Fruit fly (Drosophila melanogaster) whole organism, pupa: ENCODE data around the gene Gr61a.

Experiments used
- CG10348 ChIP-seq: fragments of 200-800 bp; sonication (Bioruptor generic); IDR thresholded peaks from 2 replicates; pipeline ENCODE4 v1.3.6; 2022; ENCODE audit warnings: missing biosample characterization, missing genetic modification characterization
- CG12605 ChIP-seq: fragments of 200-800 bp; sonication (Bioruptor generic); IDR thresholded peaks from 2 replicates; pipeline ENCODE4 v1.3.6; 2022; ENCODE audit warnings: missing biosample characterization, missing genetic modification characterization
- CG13204 ChIP-seq: fragments of 200-800 bp; sonication (Bioruptor generic); optimal IDR thresholded peaks from 2 replicates; lab custom pipeline; 2018; ENCODE audit warnings: missing biosample characterization, mild to moderate bottlenecking, missing genetic modification characterization, moderate library complexity
- CG14655 ChIP-seq: fragments of 200-800 bp; sonication (Bioruptor generic); optimal IDR thresholded peaks from 3 replicates; lab custom pipeline; 2017; ENCODE audit warnings: mild to moderate bottlenecking, missing biosample characterization, missing genetic modification reagents, missing genetic modification characterization
- CG15710 ChIP-seq: fragments of 200-800 bp; sonication (Bioruptor generic); optimal IDR thresholded peaks from 2 replicates; lab custom pipeline; 2018; ENCODE audit warnings: missing biosample characterization, mild to moderate bottlenecking, missing genetic modification characterization, moderate library complexity
- CG17806 ChIP-seq: fragments of 200-800 bp; sonication (Bioruptor generic); optimal IDR thresholded peaks from 2 replicates; lab custom pipeline; 2018; ENCODE audit warnings: missing biosample characterization, mild to moderate bottlenecking, missing genetic modification characterization, moderate library complexity
- CG32121 ChIP-seq: fragments of 200-800 bp; sonication (Bioruptor generic); IDR thresholded peaks from 2 replicates; pipeline ENCODE4 v1.3.6; 2022; ENCODE audit warnings: missing biosample characterization, missing genetic modification characterization
- CG34367 ChIP-seq: fragments of 200-800 bp; sonication (Bioruptor generic); optimal IDR thresholded peaks from 2 replicates; lab custom pipeline; 2018; ENCODE audit warnings: missing biosample characterization, mild to moderate bottlenecking, missing genetic modification characterization
- CG4496 ChIP-seq: fragments of 200-800 bp; sonication (Bioruptor generic); IDR thresholded peaks from 3 replicates; pipeline ENCODE4 v1.3.6; 2022; ENCODE audit warnings: missing biosample characterization, missing genetic modification characterization
- CG8159 ChIP-seq: fragments of 200-800 bp; sonication (Bioruptor generic); optimal IDR thresholded peaks from 3 replicates; lab custom pipeline; 2018; ENCODE audit warnings: missing biosample characterization, mild to moderate bottlenecking, missing genetic modification characterization, moderate library complexity
- CG8301 ChIP-seq: fragments of 200-800 bp; sonication (Bioruptor generic); optimal IDR thresholded peaks from 2 replicates; lab custom pipeline; 2018; ENCODE audit warnings: missing biosample characterization, mild to moderate bottlenecking, missing genetic modification characterization
- CG9948 ChIP-seq: fragments of 200-800 bp; sonication (Bioruptor generic); optimal IDR thresholded peaks from 2 replicates; lab custom pipeline; 2018; ENCODE audit warnings: missing biosample characterization, mild to moderate bottlenecking, missing genetic modification characterization, moderate library complexity
- D1 ChIP-seq: fragments of 200-800 bp; sonication (Bioruptor generic); optimal IDR thresholded peaks from 2 replicates; lab custom pipeline; 2018; ENCODE audit warnings: missing biosample characterization, mild to moderate bottlenecking, missing genetic modification characterization, moderate library complexity
- EcR ChIP-seq: fragments of 200-800 bp; sonication (Bioruptor generic); optimal IDR thresholded peaks from 3 replicates; lab custom pipeline; 2019; ENCODE audit warnings: missing biosample characterization, missing genetic modification characterization, mild to moderate bottlenecking, moderate library complexity, missing genetic modification reagents
- Ets98B ChIP-seq: fragments of 200-800 bp; sonication (Bioruptor generic); IDR thresholded peaks from 2 replicates; pipeline ENCODE4 v1.3.6; 2022; ENCODE audit warnings: missing biosample characterization, missing genetic modification characterization
- Pif1A ChIP-seq: fragments of 200-800 bp; sonication (Bioruptor generic); optimal IDR thresholded peaks from 3 replicates; lab custom pipeline; 2016; ENCODE audit warnings: missing biosample characterization, missing genetic modification characterization
- Pif1B ChIP-seq: fragments of 200-800 bp; sonication (Bioruptor generic); optimal IDR thresholded peaks from 3 replicates; lab custom pipeline; 2016; ENCODE audit warnings: missing biosample characterization, missing genetic modification characterization
- Snoo ChIP-seq: fragments of 200-800 bp; sonication (Bioruptor generic); optimal IDR thresholded peaks from 3 replicates; lab custom pipeline; 2017; ENCODE audit warnings: missing biosample characterization, mild to moderate bottlenecking, missing genetic modification characterization, inconsistent platforms
- fd96Ca ChIP-seq: fragments of 200-800 bp; sonication (Bioruptor generic); IDR thresholded peaks from 3 replicates; pipeline ENCODE4 v1.3.6; 2022; ENCODE audit warnings: missing biosample characterization, missing genetic modification characterization
- gl ChIP-seq: fragments of 200-800 bp; sonication (Bioruptor generic); optimal IDR thresholded peaks from 2 replicates; lab custom pipeline; 2018; ENCODE audit warnings: missing biosample characterization, mild to moderate bottlenecking, missing genetic modification characterization
- rn ChIP-seq: fragments of 200-800 bp; sonication (Bioruptor generic); IDR thresholded peaks from 2 replicates; pipeline ENCODE4 v1.3.6; 2022; ENCODE audit warnings: missing biosample characterization, missing genetic modification characterization

Gene Gr61a

DNA sequence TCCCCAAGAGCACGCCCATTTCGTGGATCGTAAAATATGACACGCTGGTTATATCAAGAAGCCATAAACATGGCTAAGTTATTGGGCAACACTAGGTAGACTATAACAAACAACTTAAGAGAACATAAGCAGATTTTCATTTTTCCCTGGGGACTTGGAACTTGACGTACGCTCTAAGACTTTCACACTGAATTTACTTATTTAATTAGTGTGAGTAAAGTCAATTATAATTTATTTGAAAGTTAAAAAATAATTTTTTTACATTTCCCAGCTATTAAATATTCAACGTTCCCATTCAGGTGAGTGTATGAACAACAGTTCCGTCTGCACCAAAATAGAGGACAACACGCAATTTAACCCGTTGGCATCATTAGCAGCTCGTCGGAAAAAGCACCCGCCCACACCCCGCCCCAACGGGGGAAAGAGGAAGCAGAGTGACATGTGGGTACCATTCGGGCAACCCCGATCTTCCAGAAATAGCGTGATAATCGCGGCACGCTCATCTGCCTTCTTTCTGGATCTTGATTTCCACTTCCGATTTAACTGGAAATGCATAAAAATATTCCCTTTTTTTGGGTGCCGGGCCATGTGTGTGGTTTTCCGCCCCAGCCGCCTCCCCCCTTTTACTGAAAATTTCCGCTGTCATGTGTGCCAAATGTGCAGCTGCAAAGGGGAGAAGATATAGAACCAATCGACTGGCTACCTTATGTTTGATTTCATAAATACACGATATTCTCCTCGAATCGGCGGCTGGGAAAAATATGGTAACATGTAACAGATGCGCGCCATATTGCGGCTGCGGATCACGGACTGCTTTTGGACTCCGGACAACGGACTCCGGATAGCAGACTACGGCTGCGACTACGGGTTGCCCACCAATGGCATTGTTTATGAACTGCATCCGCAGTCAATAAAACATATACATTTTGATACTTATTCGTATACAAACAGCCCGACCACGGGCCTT lies 25.7 kb upstream of the Gr61a start:
- TF ChIP-seq CG4496, result 0 out of 3 replicates have a peak, but pooled peaks have one; percentile 31
- no peak for TF ChIP-seq Ets98B (GFP tag; lab: Robert Waterston, UW)

dm6 chr3L:817708-818107 lies 23.5 kb upstream of the Gr61a start:
- TF ChIP-seq gl, result no peak
- peak; percentile 63 for TF ChIP-seq Pif1A (GFP tag; lab: Kevin White, UChicago)
- peak; percentile 42 for TF ChIP-seq CG34367 (tag; lab: Kevin White, UChicago)
- TF ChIP-seq CG17806 (tag; lab: Kevin White, UChicago), result peak; percentile 38
- TF ChIP-seq Ets98B (GFP tag; lab: Robert Waterston, UW), result no peak
- no peak for TF ChIP-seq CG12605 (GFP tag; lab: Robert Waterston, UW)
- peak; percentile 38 for TF ChIP-seq CG9948
- peak; percentile 59 for TF ChIP-seq CG8159
- TF ChIP-seq CG15710, result peak; percentile 41
- peak; percentile 22 for TF ChIP-seq Snoo (tag; lab: Kevin White, UChicago)
- TF ChIP-seq Pif1B (GFP tag; lab: Kevin White, UChicago), result peak; percentile 46

- TF ChIP-seq CG10348 (peak; percentile 31; the same call in 1 of the 2 replicates), CG13204 (no peak), CG8301 (tag; lab: Kevin White, UChicago) (peak; percentile 14), CG14655 (GFP tag; lab: Kevin White, UChicago) (peak; percentile 10), CG4496 (no peak; the same call in 2 of the 3 replicates), CG15710 (peak; percentile 43), CG17806 (tag; lab: Kevin White, UChicago) (peak; percentile 24), Ets98B (GFP tag; lab: Robert Waterston, UW) (peak; percentile 25; the same call in 1 of the 2 replicates), rn (GFP tag; lab: Robert Waterston, UW) (no peak), gl (no peak), D1 (no peak), CG34367 (tag; lab: Kevin White, UChicago) (peak; percentile 17), Pif1B (GFP tag; lab: Kevin White, UChicago) (peak; percentile 41), Pif1A (GFP tag; lab: Kevin White, UChicago) (peak; percentile 61), CG12605 (GFP tag; lab: Robert Waterston, UW) (no peak), CG32121 (GFP tag; lab: Robert Waterston, UW) (peak; percentile 10), EcR (GFP tag; lab: Kevin White, UChicago) (no peak), Snoo (tag; lab: Kevin White, UChicago) (peak; percentile 58), fd96Ca (peak; percentile 39; the same call in 1 of the 3 replicates), CG9948 (peak; percentile 20), CG8159 (peak; percentile 61)
- TF ChIP-seq, all 21 proteins: peak for 14
These were observed 22.7 kb upstream of the Gr61a start for dm6 chr3L:818438-819138.

- peak; percentile 71 for TF ChIP-seq CG4496
- TF ChIP-seq Ets98B (GFP tag; lab: Robert Waterston, UW), result peak; percentile 55
- no peak for TF ChIP-seq CG13204
- peak; percentile 16 for TF ChIP-seq CG17806 (tag; lab: Kevin White, UChicago)
- peak; percentile 51; the same call in 1 of the 2 replicates for TF ChIP-seq rn (GFP tag; lab: Robert Waterston, UW)
- no peak for TF ChIP-seq CG8159
- TF ChIP-seq CG10348, result no peak
- no peak for TF ChIP-seq CG34367 (tag; lab: Kevin White, UChicago)
- no peak for TF ChIP-seq gl
- TF ChIP-seq Pif1A (GFP tag; lab: Kevin White, UChicago), result peak; percentile 33
- TF ChIP-seq Snoo (tag; lab: Kevin White, UChicago), result peak; percentile 67
- no peak for TF ChIP-seq EcR (GFP tag; lab: Kevin White, UChicago)
- 0 out of 2 replicates have a peak, but pooled peaks have one; percentile 23 for TF ChIP-seq CG32121 (GFP tag; lab: Robert Waterston, UW)
- no peak for TF ChIP-seq CG9948
- no peak for TF ChIP-seq D1
- no peak for TF ChIP-seq CG14655 (GFP tag; lab: Kevin White, UChicago)
- no peak for TF ChIP-seq CG12605 (GFP tag; lab: Robert Waterston, UW)
- peak; percentile 3 for TF ChIP-seq CG15710
- peak; percentile 57; the same call in 1 of the 3 replicates for TF ChIP-seq fd96Ca
- peak; percentile 56 for TF ChIP-seq Pif1B (GFP tag; lab: Kevin White, UChicago)
- TF ChIP-seq CG8301 (tag; lab: Kevin White, UChicago), result peak; percentile 1
These were observed 21.9 kb upstream of the Gr61a start for dm6 chr3L:819297-819886.

- TF ChIP-seq gl (peak; percentile 55), Pif1B (GFP tag; lab: Kevin White, UChicago) (peak; percentile 92), CG9948 (peak; percentile 83), Pif1A (GFP tag; lab: Kevin White, UChicago) (peak; percentile 84), CG8301 (tag; lab: Kevin White, UChicago) (peak; percentile 78), CG8159 (peak; percentile 84), Ets98B (GFP tag; lab: Robert Waterston, UW) (peak; percentile 87), CG17806 (tag; lab: Kevin White, UChicago) (peak; percentile 87), CG12605 (GFP tag; lab: Robert Waterston, UW) (peak; percentile 80), EcR (GFP tag; lab: Kevin White, UChicago) (peak; percentile 12), CG13204 (peak; percentile 79), fd96Ca (peak; percentile 89), CG4496 (peak; percentile 95), CG10348 (peak; percentile 49; the same call in 1 of the 2 replicates), CG15710 (peak; percentile 85), CG34367 (tag; lab: Kevin White, UChicago) (peak; percentile 74), CG14655 (GFP tag; lab: Kevin White, UChicago) (peak; percentile 87), CG32121 (GFP tag; lab: Robert Waterston, UW) (peak; percentile 86), rn (GFP tag; lab: Robert Waterston, UW) (peak; percentile 48; the same call in 1 of the 2 replicates), D1 (peak; percentile 12), Snoo (tag; lab: Kevin White, UChicago) (peak; percentile 91)
These were observed 20.9 kb upstream of the Gr61a start for dm6 chr3L:820332-820731.
